Fruit fly (Drosophila melanogaster) whole organism, prepupa: ENCODE results near the gene TMEM216.

Experiments used
- CG10631 ChIP-seq: fragments of 200-800 bp; sonication (Bioruptor generic); optimal IDR thresholded peaks from 2 replicates; lab custom pipeline; 2016; ENCODE audit warnings: missing biosample characterization, missing genetic modification characterization
- CG10669 ChIP-seq: fragments of 200-800 bp; sonication (Bioruptor generic); optimal IDR thresholded peaks from 3 replicates; lab custom pipeline; 2018; ENCODE audit warnings: missing biosample characterization, mild to moderate bottlenecking, missing genetic modification characterization, moderate library complexity
- CG11294 ChIP-seq: fragments of 200-800 bp; sonication (Bioruptor generic); IDR thresholded peaks from 2 replicates; pipeline ENCODE4 v1.3.6; 2022; ENCODE audit warnings: missing biosample characterization, missing genetic modification characterization
- CG11902 ChIP-seq: fragments of 200-800 bp; sonication (Bioruptor generic); optimal IDR thresholded peaks from 3 replicates; lab custom pipeline; 2016; ENCODE audit warnings: missing biosample characterization, missing genetic modification characterization
- CG15336 ChIP-seq: fragments of 200-800 bp; sonication (Bioruptor generic); IDR thresholded peaks from 2 replicates; pipeline ENCODE4 v1.3.6; 2022; ENCODE audit warnings: missing biosample characterization, missing genetic modification characterization
- CG1621 ChIP-seq: fragments of 200-800 bp; sonication (Bioruptor generic); optimal IDR thresholded peaks from 3 replicates; lab custom pipeline; 2018; ENCODE audit warnings: missing biosample characterization, mild to moderate bottlenecking, missing genetic modification characterization
- CG16779 ChIP-seq: fragments of 200-800 bp; sonication (Bioruptor generic); optimal IDR thresholded peaks from 3 replicates; lab custom pipeline; 2017; ENCODE audit warnings: missing biosample characterization, mild to moderate bottlenecking, missing genetic modification characterization
- CG3032 ChIP-seq: fragments of 200-800 bp; optimal IDR thresholded peaks from 2 replicates; lab custom pipeline; 2019; ENCODE audit warnings: missing biosample characterization, mild to moderate bottlenecking, missing genetic modification characterization, moderate library complexity
- CG31627 ChIP-seq: fragments of 200-800 bp; sonication (Bioruptor generic); optimal IDR thresholded peaks from 3 replicates; lab custom pipeline; 2016; ENCODE audit warnings: missing biosample characterization, missing genetic modification characterization
- CG32006 ChIP-seq: fragments of 200-800 bp; sonication (Bioruptor generic); optimal IDR thresholded peaks from 3 replicates; lab custom pipeline; 2017; ENCODE audit warnings: missing biosample characterization, mild to moderate bottlenecking, missing genetic modification characterization
- CG34406 ChIP-seq: fragments of 200-800 bp; sonication (Bioruptor generic); optimal IDR thresholded peaks from 3 replicates; lab custom pipeline; 2016; ENCODE audit warnings: missing biosample characterization, missing genetic modification characterization
- CG6163 ChIP-seq: fragments of 200-800 bp; sonication (Bioruptor generic); IDR thresholded peaks from 3 replicates; pipeline ENCODE4 v1.3.6; 2022; ENCODE audit warnings: missing biosample characterization, missing genetic modification characterization
- CG6808 ChIP-seq: fragments of 200-800 bp; sonication (Bioruptor generic); optimal IDR thresholded peaks from 3 replicates; lab custom pipeline; 2017; ENCODE audit warnings: missing biosample characterization, missing genetic modification characterization, mild to moderate bottlenecking, moderate library complexity, missing genetic modification reagents
- CG6854 ChIP-seq: fragments of 200-800 bp; sonication (Bioruptor generic); optimal IDR thresholded peaks from 2 replicates; lab custom pipeline; 2017; ENCODE audit warnings: missing biosample characterization, mild to moderate bottlenecking, missing genetic modification characterization
- CG8119 ChIP-seq: fragments of 200-800 bp; sonication (Bioruptor generic); IDR thresholded peaks from 3 replicates; pipeline ENCODE4 v1.3.6; 2022; ENCODE audit warnings: missing biosample characterization, missing genetic modification characterization
- CG8319 ChIP-seq: fragments of 200-800 bp; sonication (Bioruptor generic); optimal IDR thresholded peaks from 3 replicates; lab custom pipeline; 2016; ENCODE audit warnings: missing biosample characterization, missing genetic modification characterization
- CG9139 ChIP-seq: fragments of 200-800 bp; sonication (Bioruptor generic); optimal IDR thresholded peaks from 3 replicates; lab custom pipeline; 2017; ENCODE audit warnings: missing biosample characterization, mild to moderate bottlenecking, missing genetic modification characterization
- Eip75B ChIP-seq: fragments of 200-800 bp; sonication (Bioruptor generic); optimal IDR thresholded peaks from 3 replicates; lab custom pipeline; 2016; ENCODE audit warnings: missing biosample characterization, missing genetic modification characterization
- Eip78C ChIP-seq: fragments of 200-800 bp; sonication (Bioruptor generic); peaks from one replicate; lab custom pipeline; 2016; ENCODE audit warnings: missing biosample characterization, missing genetic modification characterization
- Ets96B ChIP-seq: fragments of 200-800 bp; optimal IDR thresholded peaks from 2 replicates; lab custom pipeline; 2019; ENCODE audit warnings: missing biosample characterization, mild to moderate bottlenecking, missing genetic modification characterization, moderate library complexity
- Hr38 ChIP-seq: sonication (Bioruptor generic); optimal IDR thresholded peaks from 2 replicates; lab custom pipeline; 2016; ENCODE audit warnings: missing biosample characterization, missing genetic modification characterization
- Hr39 ChIP-seq: fragments of 200-800 bp; sonication (Bioruptor generic); optimal IDR thresholded peaks from 2 replicates; lab custom pipeline; 2016; ENCODE audit warnings: missing biosample characterization, missing genetic modification characterization
- Hr4 ChIP-seq: fragments of 200-800 bp; sonication (Bioruptor generic); optimal IDR thresholded peaks from 3 replicates; lab custom pipeline; 2016; ENCODE audit warnings: missing biosample characterization, missing genetic modification characterization
- Lpt ChIP-seq: fragments of 200-800 bp; sonication (Bioruptor generic); optimal IDR thresholded peaks from 3 replicates; lab custom pipeline; 2016; ENCODE audit warnings: missing biosample characterization, missing genetic modification characterization
- Sox102F ChIP-seq: fragments of 200-800 bp; sonication (Bioruptor generic); optimal IDR thresholded peaks from 2 replicates; lab custom pipeline; 2016; ENCODE audit warnings: missing biosample characterization, mild to moderate bottlenecking, missing genetic modification characterization
- Sox14 ChIP-seq: fragments of 200-800 bp; sonication (Bioruptor generic); optimal IDR thresholded peaks from 3 replicates; lab custom pipeline; 2016; ENCODE audit warnings: missing biosample characterization, missing genetic modification characterization
- Sox15 ChIP-seq: fragments of 200-800 bp; sonication (Bioruptor generic); optimal IDR thresholded peaks from 3 replicates; lab custom pipeline; 2016; ENCODE audit warnings: missing biosample characterization, missing genetic modification characterization
- acj6 ChIP-seq: fragments of 200-800 bp; sonication (Bioruptor generic); optimal IDR thresholded peaks from 3 replicates; lab custom pipeline; 2016; ENCODE audit warnings: missing biosample characterization, missing genetic modification characterization
- cyc ChIP-seq: fragments of 200-800 bp; sonication (Bioruptor generic); optimal IDR thresholded peaks from 3 replicates; lab custom pipeline; 2016; ENCODE audit warnings: missing biosample characterization, missing genetic modification characterization
- dac ChIP-seq: fragments of 200-800 bp; sonication (Bioruptor generic); optimal IDR thresholded peaks from 2 replicates; lab custom pipeline; 2017; ENCODE audit warnings: missing biosample characterization, mild to moderate bottlenecking, missing genetic modification characterization
- dsx ChIP-seq: fragments of 200-800 bp; optimal IDR thresholded peaks from 3 replicates; lab custom pipeline; 2019; ENCODE audit warnings: missing biosample characterization, mild to moderate bottlenecking, missing genetic modification characterization, moderate library complexity; ENCODE audit not compliant: poor library complexity, severe bottlenecking
- eg ChIP-seq: fragments of 200-800 bp; sonication (Bioruptor generic); IDR thresholded peaks from 3 replicates; pipeline ENCODE4 v1.3.6; 2022; ENCODE audit warnings: missing biosample characterization, missing genetic modification characterization
- esn ChIP-seq: fragments of 200-800 bp; sonication (Bioruptor generic); optimal IDR thresholded peaks from 2 replicates; lab custom pipeline; 2016; ENCODE audit warnings: missing biosample characterization, mild to moderate bottlenecking, missing genetic modification characterization, moderate library complexity
- fkh ChIP-seq: fragments of 200-800 bp; sonication (Bioruptor generic); optimal IDR thresholded peaks from 3 replicates; lab custom pipeline; 2017; ENCODE audit warnings: missing biosample characterization, mild to moderate bottlenecking, missing genetic modification characterization, moderate library complexity
- net ChIP-seq: fragments of 200-800 bp; sonication (Bioruptor generic); optimal IDR thresholded peaks from 3 replicates; lab custom pipeline; 2016; ENCODE audit warnings: missing biosample characterization, missing genetic modification characterization
- pdm3 ChIP-seq: fragments of 200-800 bp; sonication (Bioruptor generic); optimal IDR thresholded peaks from 3 replicates; lab custom pipeline; 2016; ENCODE audit warnings: missing biosample characterization, missing genetic modification characterization
- salr ChIP-seq, 2 experiments: fragments of 200-800 bp; sonication (Bioruptor generic); optimal IDR thresholded peaks; 3 replicates each; lab custom pipeline; 2016 to 2018; ENCODE audit warnings: missing biosample characterization in 2 of 2, missing genetic modification characterization in 2 of 2, mild to moderate bottlenecking in 1 of 2
- ss ChIP-seq, 2 experiments: fragments of 200-800 bp; sonication (Bioruptor generic); optimal IDR thresholded peaks; 2 replicates in 1 of 2; 3 replicates in 1 of 2; lab custom pipeline; 2017 to 2018; ENCODE audit warnings: mild to moderate bottlenecking in 2 of 2, missing biosample characterization in 2 of 2, missing genetic modification characterization in 2 of 2, moderate library complexity in 1 of 2
- svp ChIP-seq: fragments of 200-800 bp; sonication (Bioruptor generic); peaks from one replicate; lab custom pipeline; 2016; ENCODE audit warnings: missing biosample characterization, missing genetic modification characterization
- topi ChIP-seq: fragments of 200-800 bp; sonication (Bioruptor generic); optimal IDR thresholded peaks from 3 replicates; lab custom pipeline; 2016; ENCODE audit warnings: missing biosample characterization, missing genetic modification characterization
- vri ChIP-seq: fragments of 200-800 bp; sonication (Bioruptor generic); optimal IDR thresholded peaks from 3 replicates; lab custom pipeline; 2016; ENCODE audit warnings: missing biosample characterization, mild to moderate bottlenecking, missing genetic modification characterization

TMEM216 gene

DNA sequence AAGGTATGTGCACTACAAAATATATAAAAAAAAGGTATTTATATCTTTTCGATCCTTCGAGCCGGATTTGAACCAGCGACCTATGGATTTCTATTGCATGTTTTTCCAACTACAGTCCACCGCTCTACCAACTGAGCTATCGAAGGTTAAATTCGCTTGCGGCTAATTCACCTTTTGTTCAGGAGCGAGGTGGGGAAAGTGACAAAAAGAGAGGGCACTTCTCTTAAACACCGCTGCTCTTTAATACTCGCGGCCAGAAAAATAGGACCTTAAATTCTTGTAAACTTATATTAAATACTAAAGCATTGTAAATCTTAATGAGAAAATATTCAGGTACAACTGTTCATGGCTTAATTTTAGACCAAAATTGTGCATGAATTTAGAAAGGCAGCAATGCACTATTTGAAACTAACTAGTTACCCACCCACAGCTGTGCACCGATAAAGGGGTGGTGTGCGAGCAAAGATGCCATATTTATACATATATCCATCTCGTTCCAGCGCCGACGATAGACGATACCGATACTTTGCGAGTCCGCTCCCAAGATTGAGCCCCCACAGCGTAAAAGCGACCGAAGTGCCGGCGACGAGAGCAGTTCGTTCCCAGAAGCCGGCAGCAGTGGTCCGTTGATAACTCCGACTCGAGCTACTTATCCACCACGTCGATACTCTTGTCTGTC lies 46.9 kb upstream of the TMEM216 start (continued):
- TF ChIP-seq CG6808 (GFP tag; lab: Kevin White, UChicago) (peak; percentile 96), salr (GFP tag; optimal IDR thresholded peaks at IDR 0.05; lab: Kevin White, UChicago) (peak; percentile 95 to 96), CG15336 (peak; percentile 99), Sox15 (GFP tag; lab: Kevin White, UChicago) (peak; percentile 93), CG16779 (peak; percentile 97), Hr4 (GFP tag; lab: Kevin White, UChicago) (peak; percentile 99), CG8119 (GFP tag; lab: Robert Waterston, UW) (peak; percentile 98), CG32006 (GFP tag; lab: Kevin White, UChicago) (peak; percentile 98), fkh (GFP tag; lab: Kevin White, UChicago) (peak; percentile 80)

dm6 chr3R:8669900-8670528 lies 46.0 kb upstream of the TMEM216 start:
- TF ChIP-seq CG8119 (GFP tag; lab: Robert Waterston, UW) (peak; percentile 32; the same call in 2 of the 3 replicates), CG15336 (peak; percentile 41), CG31627 (peak; percentile 24), Hr38 (GFP tag; lab: Kevin White, UChicago) (no peak), CG6163 (GFP tag; lab: Robert Waterston, UW) (peak; percentile 71), CG11294 (peak; percentile 40; the same call in 1 of the 2 replicates), CG11902 (GFP tag; lab: Kevin White, UChicago) (no peak), svp (GFP tag; lab: Kevin White, UChicago) (peak; percentile 74), CG10631 (GFP tag; lab: Kevin White, UChicago) (peak; percentile 8), Lpt (GFP tag; lab: Kevin White, UChicago) (no peak), eg (GFP tag; lab: Robert Waterston, UW) (peak; percentile 64), Eip78C (GFP tag; lab: Kevin White, UChicago) (peak; percentile 4), Hr4 (GFP tag; lab: Kevin White, UChicago) (peak; percentile 10), Eip75B (peak; percentile 9), Sox15 (GFP tag; lab: Kevin White, UChicago) (peak; percentile 17), Hr39 (GFP tag; lab: Kevin White, UChicago) (peak; percentile 39), Sox14 (GFP tag; lab: Kevin White, UChicago) (peak; percentile 13), Ets96B (peak; percentile 39), CG8319 (GFP tag; lab: Kevin White, UChicago) (peak; percentile 40), fkh (GFP tag; lab: Kevin White, UChicago) (no peak), topi (GFP tag; lab: Kevin White, UChicago) (no peak), acj6 (GFP tag; lab: Kevin White, UChicago) (peak; percentile 41)

- TF ChIP-seq Hr4 (GFP tag; lab: Kevin White, UChicago) (peak; percentile 46), dsx (GFP tag; lab: Kevin White, UChicago) (no peak), CG10631 (GFP tag; lab: Kevin White, UChicago) (peak; percentile 32), ss (GFP tag; optimal IDR thresholded peaks at IDR 0.05; lab: Kevin White, UChicago) (peak in 1 of 2 experiments; percentile 66), CG34406 (peak; percentile 37), Sox102F (GFP tag; lab: Kevin White, UChicago) (peak; percentile 58), Eip75B (peak; percentile 58), CG16779 (peak; percentile 33), pdm3 (GFP tag; lab: Kevin White, UChicago) (peak; percentile 61), CG3032 (peak; percentile 34), vri (GFP tag; lab: Kevin White, UChicago) (peak; percentile 36), CG9139 (GFP tag; lab: Kevin White, UChicago) (no peak), dac (no peak), CG32006 (GFP tag; lab: Kevin White, UChicago) (peak; percentile 51), CG6808 (GFP tag; lab: Kevin White, UChicago) (peak; percentile 28), CG11294 (0 out of 2 replicates have a peak, but pooled peaks have one; percentile 34), CG10669 (GFP tag; lab: Kevin White, UChicago) (peak; percentile 37), CG6854 (GFP tag; lab: Kevin White, UChicago) (no peak), cyc (GFP tag; lab: Kevin White, UChicago) (peak; percentile 60), esn (GFP tag; lab: Kevin White, UChicago) (peak; percentile 47), CG1621 (tag; lab: Kevin White, UChicago) (peak; percentile 5), net (GFP tag; lab: Kevin White, UChicago) (peak; percentile 54), eg (GFP tag; lab: Robert Waterston, UW) (peak; percentile 66; the same call in 2 of the 3 replicates), Hr39 (GFP tag; lab: Kevin White, UChicago) (peak; percentile 49), salr (GFP tag; optimal IDR thresholded peaks at IDR 0.05; lab: Kevin White, UChicago) (peak; percentile 15 to 33)
Measured at dm6 chr3R:8670529-8671491, 45.2 kb upstream of the TMEM216 start, which contains the start of gene p. Gene p (minus strand): TSS chr3R:8670684.
